Fruit fly (Drosophila melanogaster) whole organism, pupa: ENCODE measurements around the gene CG31126.
A peak's percentile ranks its signal among the peaks of the same experiment; 100 is the strongest.

Source experiments
- CG10348 ChIP-seq: fragments of 200-800 bp; sonication (Bioruptor generic); IDR thresholded peaks from 2 replicates; pipeline ENCODE4 v1.3.6; 2022; ENCODE audit warnings: missing biosample characterization, missing genetic modification characterization
- CG12605 ChIP-seq: fragments of 200-800 bp; sonication (Bioruptor generic); IDR thresholded peaks from 2 replicates; pipeline ENCODE4 v1.3.6; 2022; ENCODE audit warnings: missing biosample characterization, missing genetic modification characterization
- CG13204 ChIP-seq: fragments of 200-800 bp; sonication (Bioruptor generic); optimal IDR thresholded peaks from 2 replicates; lab custom pipeline; 2018; ENCODE audit warnings: missing biosample characterization, mild to moderate bottlenecking, missing genetic modification characterization, moderate library complexity
- CG14655 ChIP-seq: fragments of 200-800 bp; sonication (Bioruptor generic); optimal IDR thresholded peaks from 3 replicates; lab custom pipeline; 2017; ENCODE audit warnings: mild to moderate bottlenecking, missing biosample characterization, missing genetic modification reagents, missing genetic modification characterization
- CG15710 ChIP-seq: fragments of 200-800 bp; sonication (Bioruptor generic); optimal IDR thresholded peaks from 2 replicates; lab custom pipeline; 2018; ENCODE audit warnings: missing biosample characterization, mild to moderate bottlenecking, missing genetic modification characterization, moderate library complexity
- CG17806 ChIP-seq: fragments of 200-800 bp; sonication (Bioruptor generic); optimal IDR thresholded peaks from 2 replicates; lab custom pipeline; 2018; ENCODE audit warnings: missing biosample characterization, mild to moderate bottlenecking, missing genetic modification characterization, moderate library complexity
- CG32121 ChIP-seq: fragments of 200-800 bp; sonication (Bioruptor generic); IDR thresholded peaks from 2 replicates; pipeline ENCODE4 v1.3.6; 2022; ENCODE audit warnings: missing biosample characterization, missing genetic modification characterization
- CG34367 ChIP-seq: fragments of 200-800 bp; sonication (Bioruptor generic); optimal IDR thresholded peaks from 2 replicates; lab custom pipeline; 2018; ENCODE audit warnings: missing biosample characterization, mild to moderate bottlenecking, missing genetic modification characterization
- CG4496 ChIP-seq: fragments of 200-800 bp; sonication (Bioruptor generic); IDR thresholded peaks from 3 replicates; pipeline ENCODE4 v1.3.6; 2022; ENCODE audit warnings: missing biosample characterization, missing genetic modification characterization
- CG8159 ChIP-seq: fragments of 200-800 bp; sonication (Bioruptor generic); optimal IDR thresholded peaks from 3 replicates; lab custom pipeline; 2018; ENCODE audit warnings: missing biosample characterization, mild to moderate bottlenecking, missing genetic modification characterization, moderate library complexity
- CG8301 ChIP-seq: fragments of 200-800 bp; sonication (Bioruptor generic); optimal IDR thresholded peaks from 2 replicates; lab custom pipeline; 2018; ENCODE audit warnings: missing biosample characterization, mild to moderate bottlenecking, missing genetic modification characterization
- CG9948 ChIP-seq: fragments of 200-800 bp; sonication (Bioruptor generic); optimal IDR thresholded peaks from 2 replicates; lab custom pipeline; 2018; ENCODE audit warnings: missing biosample characterization, mild to moderate bottlenecking, missing genetic modification characterization, moderate library complexity
- D1 ChIP-seq: fragments of 200-800 bp; sonication (Bioruptor generic); optimal IDR thresholded peaks from 2 replicates; lab custom pipeline; 2018; ENCODE audit warnings: missing biosample characterization, mild to moderate bottlenecking, missing genetic modification characterization, moderate library complexity
- EcR ChIP-seq: fragments of 200-800 bp; sonication (Bioruptor generic); optimal IDR thresholded peaks from 3 replicates; lab custom pipeline; 2019; ENCODE audit warnings: missing biosample characterization, missing genetic modification characterization, mild to moderate bottlenecking, moderate library complexity, missing genetic modification reagents
- Ets98B ChIP-seq: fragments of 200-800 bp; sonication (Bioruptor generic); IDR thresholded peaks from 2 replicates; pipeline ENCODE4 v1.3.6; 2022; ENCODE audit warnings: missing biosample characterization, missing genetic modification characterization
- Pif1A ChIP-seq: fragments of 200-800 bp; sonication (Bioruptor generic); optimal IDR thresholded peaks from 3 replicates; lab custom pipeline; 2016; ENCODE audit warnings: missing biosample characterization, missing genetic modification characterization
- Pif1B ChIP-seq: fragments of 200-800 bp; sonication (Bioruptor generic); optimal IDR thresholded peaks from 3 replicates; lab custom pipeline; 2016; ENCODE audit warnings: missing biosample characterization, missing genetic modification characterization
- Snoo ChIP-seq: fragments of 200-800 bp; sonication (Bioruptor generic); optimal IDR thresholded peaks from 3 replicates; lab custom pipeline; 2017; ENCODE audit warnings: missing biosample characterization, mild to moderate bottlenecking, missing genetic modification characterization, inconsistent platforms
- fd96Ca ChIP-seq: fragments of 200-800 bp; sonication (Bioruptor generic); IDR thresholded peaks from 3 replicates; pipeline ENCODE4 v1.3.6; 2022; ENCODE audit warnings: missing biosample characterization, missing genetic modification characterization
- gl ChIP-seq: fragments of 200-800 bp; sonication (Bioruptor generic); optimal IDR thresholded peaks from 2 replicates; lab custom pipeline; 2018; ENCODE audit warnings: missing biosample characterization, mild to moderate bottlenecking, missing genetic modification characterization
- rn ChIP-seq: fragments of 200-800 bp; sonication (Bioruptor generic); IDR thresholded peaks from 2 replicates; pipeline ENCODE4 v1.3.6; 2022; ENCODE audit warnings: missing biosample characterization, missing genetic modification characterization

The CG31126 gene

DNA sequence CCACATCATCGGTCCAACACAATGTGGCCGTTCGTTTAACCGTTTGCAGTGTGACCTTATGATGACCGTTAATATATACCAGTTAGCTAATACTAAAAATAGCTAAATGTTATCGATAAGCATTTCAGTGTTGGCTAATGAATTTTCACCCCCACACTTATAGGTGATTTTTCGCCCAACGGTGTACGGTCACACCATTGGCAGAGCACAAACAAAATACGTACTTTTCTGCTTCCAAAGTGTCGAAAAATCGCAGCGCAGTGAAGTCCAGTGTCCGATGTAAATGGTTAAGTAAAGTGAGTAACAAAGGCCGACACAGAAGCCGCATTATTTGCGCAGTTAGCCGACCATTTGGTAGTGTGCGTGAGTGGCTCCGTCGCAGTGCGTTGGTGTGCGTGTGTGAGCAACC, 33.9 kb upstream of the CG31126 start, which contains the start of the genes Syx18 and atl:
Gene Syx18 (minus strand): TSS at position 46 of the 409 bp plus-strand sequence.
Gene atl (plus strand): TSS at position 155 of the 409 bp plus-strand sequence.
- TF ChIP-seq EcR (GFP tag; lab: Kevin White, UChicago), result peak; percentile 47
- TF ChIP-seq fd96Ca, result no peak

DNA sequence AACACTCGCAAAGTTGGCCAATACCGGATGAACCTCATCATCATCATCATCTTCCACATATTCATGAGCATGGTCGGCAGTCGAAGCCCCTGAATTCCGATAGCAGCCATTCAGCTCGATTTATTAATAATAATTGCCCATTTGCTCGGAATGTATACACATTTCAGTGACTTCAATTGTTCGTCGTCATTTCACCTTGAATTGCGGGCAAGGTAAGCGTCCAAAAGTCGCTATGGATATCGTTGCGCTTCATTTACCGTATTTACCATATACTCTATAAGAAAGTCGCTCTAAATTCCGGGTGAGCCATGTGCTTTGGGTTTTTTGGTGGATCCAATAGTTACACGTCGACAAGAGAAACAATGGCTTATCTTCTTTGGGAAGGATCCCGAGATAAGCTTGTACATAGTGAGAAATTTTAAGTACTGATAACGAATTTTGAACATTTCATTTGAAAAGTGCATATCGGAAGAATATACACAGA, 33.4 kb upstream of the CG31126 start:
- TF ChIP-seq gl (tag; lab: Kevin White, UChicago) (no peak), CG34367 (tag; lab: Kevin White, UChicago) (no peak), EcR (GFP tag; lab: Kevin White, UChicago) (peak; percentile 7), CG8301 (tag; lab: Kevin White, UChicago) (peak; percentile 17), D1 (tag; lab: Kevin White, UChicago) (no peak), Pif1A (GFP tag; lab: Kevin White, UChicago) (no peak), CG32121 (GFP tag; lab: Robert Waterston, UW) (peak; percentile 29; the same call in 1 of the 2 replicates), CG4496 (GFP tag; lab: Robert Waterston, UW) (peak; percentile 47; the same call in 1 of the 3 replicates), CG9948 (no peak), CG10348 (GFP tag; lab: Robert Waterston, UW) (no peak), rn (GFP tag; lab: Robert Waterston, UW) (no peak), Snoo (tag; lab: Kevin White, UChicago) (no peak), CG15710 (no peak), Pif1B (no peak), fd96Ca (peak; percentile 12; the same call in 1 of the 3 replicates), CG12605 (GFP tag; lab: Robert Waterston, UW) (0 out of 2 replicates have a peak, but pooled peaks have one; percentile 26), CG8159 (tag; lab: Kevin White, UChicago) (peak; percentile 27), CG13204 (GFP tag; lab: Kevin White, UChicago) (no peak), CG14655 (GFP tag; lab: Kevin White, UChicago) (no peak), CG17806 (tag; lab: Kevin White, UChicago) (peak; percentile 1), Ets98B (GFP tag; lab: Robert Waterston, UW) (no peak; the same call in 1 of the 2 replicates)
- TF ChIP-seq, all 21 proteins: peak for 8

DNA sequence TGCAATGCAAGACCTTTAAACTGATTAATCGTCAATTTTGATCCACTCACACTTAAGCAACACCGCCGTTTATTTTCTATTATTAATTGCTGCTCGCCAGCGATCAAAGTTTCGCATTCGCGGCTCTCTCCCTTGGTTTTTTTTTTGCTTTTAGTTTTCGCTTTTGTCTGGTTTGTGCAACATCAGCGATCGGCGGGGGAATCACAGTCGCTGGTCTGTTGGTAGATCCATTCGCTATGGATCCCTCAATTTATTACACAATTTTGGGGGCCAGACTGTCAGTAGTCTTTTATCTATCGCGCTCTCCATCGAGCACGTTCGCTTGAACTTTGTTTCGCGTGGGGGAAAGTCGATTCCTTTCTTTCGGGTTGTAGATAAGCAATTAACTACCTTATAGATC, 32.8 kb upstream of the CG31126 start:
- no peak for TF ChIP-seq CG13204 (GFP tag; lab: Kevin White, UChicago)
- no peak for TF ChIP-seq CG14655 (GFP tag; lab: Kevin White, UChicago)
- TF ChIP-seq CG4496 (GFP tag; lab: Robert Waterston, UW), result no peak
- TF ChIP-seq CG34367 (tag; lab: Kevin White, UChicago), result no peak
- TF ChIP-seq CG8301 (tag; lab: Kevin White, UChicago), result no peak
- TF ChIP-seq gl (tag; lab: Kevin White, UChicago), result no peak
- no peak for TF ChIP-seq D1 (tag; lab: Kevin White, UChicago)
- TF ChIP-seq Snoo (tag; lab: Kevin White, UChicago), result no peak
- no peak for TF ChIP-seq fd96Ca
- no peak for TF ChIP-seq Ets98B (GFP tag; lab: Robert Waterston, UW)
- TF ChIP-seq CG12605 (GFP tag; lab: Robert Waterston, UW), result no peak
- no peak for TF ChIP-seq CG9948
- no peak for TF ChIP-seq Pif1B
- TF ChIP-seq rn (GFP tag; lab: Robert Waterston, UW), result no peak
- TF ChIP-seq, all 21 proteins: peak for 0

DNA sequence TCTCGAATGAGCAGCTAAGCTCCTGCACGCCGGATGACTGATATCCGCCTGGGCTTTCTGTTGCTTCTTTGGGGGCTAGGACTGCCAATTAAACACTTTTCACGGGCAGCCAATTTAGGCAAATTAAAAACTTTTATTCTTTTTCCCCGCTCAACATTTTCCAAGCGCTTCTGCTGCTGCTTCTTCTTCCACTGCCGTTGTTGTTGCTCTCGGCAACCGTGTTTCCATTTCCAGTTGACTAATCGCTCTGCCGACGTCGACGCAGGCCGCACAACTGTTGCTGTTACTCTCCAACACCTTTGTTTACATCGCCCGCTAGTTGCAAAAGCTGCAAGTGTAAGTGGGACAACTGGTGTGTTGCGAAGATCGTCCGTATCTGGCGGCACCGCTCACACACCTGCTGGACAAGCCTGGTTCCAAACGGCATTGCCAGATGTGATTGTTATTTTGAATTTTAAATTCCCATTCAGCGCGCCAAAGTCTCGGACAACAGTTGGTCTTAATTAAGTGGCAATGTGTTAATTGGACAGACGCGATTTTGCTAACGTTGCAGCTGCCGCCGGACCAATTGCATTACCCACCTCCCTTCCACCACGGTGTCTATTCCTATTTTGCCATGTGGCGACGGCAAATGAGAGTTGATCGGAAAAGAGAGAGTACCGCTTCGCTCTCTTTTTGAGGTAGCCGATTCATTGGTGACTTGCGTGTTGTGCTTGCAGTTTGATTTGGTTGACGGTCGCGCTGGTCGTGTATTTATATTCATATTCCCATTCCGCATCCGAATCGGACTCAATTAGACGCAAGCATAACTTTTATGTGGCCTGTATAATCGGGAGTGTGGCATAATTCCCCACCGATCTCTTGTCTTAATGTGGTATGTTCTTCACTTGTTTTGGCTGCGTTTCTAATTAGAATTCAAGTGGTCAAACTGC, 29.3 kb upstream of the CG31126 start, which contains the start of gene Wsck:
Gene Wsck (minus strand): TSS at position 199 of the 932 bp plus-strand sequence.
- TF ChIP-seq EcR (GFP tag; lab: Kevin White, UChicago) (peak; percentile 46), CG4496 (GFP tag; lab: Robert Waterston, UW) (no peak), Snoo (tag; lab: Kevin White, UChicago) (peak; percentile 17), gl (tag; lab: Kevin White, UChicago) (no peak)

DNA sequence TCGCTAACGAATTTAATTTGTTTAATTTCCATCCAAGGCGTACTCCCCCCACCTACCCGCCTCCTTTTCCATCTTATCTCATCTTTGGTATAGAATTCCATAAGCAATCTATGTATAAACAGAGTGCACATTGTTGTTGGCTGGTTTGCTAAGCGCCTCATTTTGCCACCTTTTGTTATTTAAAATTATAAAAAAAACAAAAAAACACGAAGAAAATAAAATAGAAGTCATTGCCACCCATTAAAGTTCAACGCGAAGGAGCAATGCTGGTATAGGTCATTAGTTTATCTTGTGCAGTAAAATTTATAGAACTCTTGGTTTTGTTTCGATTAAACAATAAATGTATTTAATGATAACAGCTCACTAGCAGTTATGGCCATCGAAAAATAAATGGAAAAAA, 25.1 kb upstream of the CG31126 start:
- TF ChIP-seq CG8159 (tag; lab: Kevin White, UChicago) (no peak), CG17806 (tag; lab: Kevin White, UChicago) (no peak), Snoo (tag; lab: Kevin White, UChicago) (no peak), CG9948 (no peak), CG34367 (tag; lab: Kevin White, UChicago) (no peak), Pif1B (no peak), CG14655 (GFP tag; lab: Kevin White, UChicago) (no peak)

DNA sequence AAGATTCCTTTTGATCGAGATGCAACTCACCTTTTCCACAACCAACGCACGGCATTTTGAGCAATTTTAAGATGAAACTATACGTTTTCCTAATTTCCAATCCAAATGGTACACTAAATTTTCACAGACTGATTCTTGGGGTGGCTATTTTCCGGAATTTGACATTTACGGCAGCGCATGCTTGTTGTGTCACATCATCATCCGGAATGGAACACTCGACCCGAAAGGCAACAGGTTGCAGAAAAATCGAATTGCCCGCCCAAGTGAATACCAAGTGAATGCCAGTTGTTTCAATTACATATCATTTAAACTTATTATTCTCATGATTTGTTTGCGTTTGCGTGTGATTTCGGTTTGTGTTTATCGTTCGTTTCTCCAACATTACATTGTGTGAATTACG, 24.5 kb upstream of the CG31126 start, which contains the start of gene MtnF:
Gene MtnF (minus strand): TSS at position 209 of the 400 bp plus-strand sequence.
- peak; percentile 83 for TF ChIP-seq CG12605 (GFP tag; lab: Robert Waterston, UW)
- no peak for TF ChIP-seq CG10348 (GFP tag; lab: Robert Waterston, UW)
